Worm (Caenorhabditis elegans): Measurements from ENCODE around the gene sqv-3.

DNA sequence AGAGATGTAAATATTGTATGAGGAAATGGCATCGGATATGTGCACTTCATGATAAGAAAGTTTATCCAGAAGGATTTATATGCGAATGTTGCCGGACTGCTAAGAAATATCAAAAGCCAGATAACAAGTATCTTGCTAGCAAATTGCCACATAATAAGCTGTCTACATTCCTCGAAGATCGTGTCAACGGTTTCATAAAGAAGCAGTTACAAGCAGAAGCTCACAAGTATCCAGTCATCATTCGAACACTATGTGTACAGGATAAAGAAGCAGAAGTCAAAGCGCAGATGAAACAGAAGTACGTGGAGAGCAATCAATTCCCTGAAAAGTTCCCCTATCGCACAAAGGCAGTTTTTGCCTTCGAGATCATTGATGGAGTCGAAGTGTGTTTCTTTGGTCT lies 9.6 kb downstream of the sqv-3 start:
- TF ChIP-seq R02D3.7 (tag; optimal IDR thresholded peaks at IDR 0.05) (no peak), egl-27 (tag; optimal IDR thresholded peaks at IDR 0.05) (no peak), ztf-4 (tag; optimal IDR thresholded peaks at IDR 0.05) (no peak), nhr-25 (tag; optimal IDR thresholded peaks at IDR 0.05) (no peak), nhr-28 (tag; optimal IDR thresholded peaks at IDR 0.05) (no peak), fkh-10 (GFP tag; optimal IDR thresholded peaks at IDR 0.05) (no peak), lin-39 (tag; optimal IDR thresholded peaks at IDR 0.05) (no peak)

All from whole organism, L3 larva.